Worm (Caenorhabditis elegans): ENCODE data around the gene C12D8.21.

ce11 chrV:10225610-10226009, 15.4 kb downstream of the C12D8.21 start, which contains the start of gene daf-36:
- TF ChIP-seq ztf-11 (tag; optimal IDR thresholded peaks at IDR 0.05) (no peak), blmp-1 (tag; optimal IDR thresholded peaks at IDR 0.05) (no peak), ceh-82 (tag; optimal IDR thresholded peaks at IDR 0.05) (no peak)
